Fruit fly (Drosophila melanogaster): ENCODE results near the gene CG31674.

The CG31674 gene

DNA sequence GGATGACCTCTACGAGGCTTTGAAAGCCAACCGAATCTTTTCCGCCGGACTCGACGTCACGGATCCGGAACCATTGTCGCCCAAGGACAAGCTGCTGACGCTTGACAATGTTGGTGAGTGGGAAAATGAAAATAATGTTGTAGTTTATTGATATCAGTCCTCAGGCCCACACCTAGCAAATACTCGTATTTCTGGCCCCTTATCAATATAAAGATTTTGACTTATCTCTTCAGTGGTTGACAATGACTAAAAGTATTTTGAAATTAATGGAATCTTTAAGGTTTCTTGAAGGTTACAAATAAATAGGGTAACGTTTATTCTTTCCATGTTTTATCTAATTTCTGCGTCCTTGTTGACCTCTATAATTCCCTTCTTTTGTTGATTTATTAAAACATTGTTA lies 4.0 kb upstream of the CG31674 start:
- no peak for TF ChIP-seq CG8301 (tag; optimal IDR thresholded peaks at IDR 0.05)
- TF ChIP-seq CG9948 (tag; optimal IDR thresholded peaks at IDR 0.05): no peak
- no peak for TF ChIP-seq CG15710 (tag; optimal IDR thresholded peaks at IDR 0.05)
- no peak for TF ChIP-seq Pif1A (GFP tag; optimal IDR thresholded peaks at IDR 0.05)
- TF ChIP-seq Snoo (tag; optimal IDR thresholded peaks at IDR 0.05): no peak
- TF ChIP-seq fd96Ca (GFP tag; IDR thresholded peaks at IDR 0.05): no peak
- TF ChIP-seq CG34367 (tag; optimal IDR thresholded peaks at IDR 0.05): no peak
- TF ChIP-seq CG10348 (GFP tag; IDR thresholded peaks at IDR 0.05): no peak
- no peak for TF ChIP-seq CG14655 (GFP tag; optimal IDR thresholded peaks at IDR 0.05)
- no peak for TF ChIP-seq CG32121 (GFP tag; IDR thresholded peaks at IDR 0.05)
- TF ChIP-seq CG13204 (GFP tag; optimal IDR thresholded peaks at IDR 0.05): no peak
- TF ChIP-seq EcR (GFP tag; optimal IDR thresholded peaks at IDR 0.05): no peak
- TF ChIP-seq Pif1B (GFP tag; optimal IDR thresholded peaks at IDR 0.05): no peak
- no peak for TF ChIP-seq D1 (tag; optimal IDR thresholded peaks at IDR 0.05)
- TF ChIP-seq rn (GFP tag; IDR thresholded peaks at IDR 0.05): no peak

DNA sequence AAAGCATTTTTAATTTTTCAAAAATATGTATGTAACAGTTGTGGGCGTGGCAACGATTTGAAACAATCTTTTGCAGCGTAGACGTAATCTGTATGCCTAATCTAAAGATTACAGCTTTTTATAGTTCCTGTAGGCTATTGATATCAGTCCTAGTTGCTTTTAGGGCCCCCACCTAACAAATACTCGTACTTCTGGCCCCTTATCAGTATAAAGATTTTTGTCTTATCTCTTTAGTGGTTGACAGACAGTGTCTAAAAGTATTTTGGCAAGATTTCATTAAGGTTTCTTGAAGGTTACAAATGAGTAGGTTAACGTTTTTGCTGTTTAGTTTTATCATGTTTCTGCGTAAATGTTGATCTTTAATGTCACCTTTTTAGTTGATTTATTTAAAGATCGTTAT lies 2.4 kb upstream of the CG31674 start:
- TF ChIP-seq rn (GFP tag; IDR thresholded peaks at IDR 0.05) (no peak), CG12605 (GFP tag; IDR thresholded peaks at IDR 0.05) (no peak), CG10348 (GFP tag; IDR thresholded peaks at IDR 0.05) (no peak), CG34367 (tag; optimal IDR thresholded peaks at IDR 0.05) (no peak), D1 (tag; optimal IDR thresholded peaks at IDR 0.05) (no peak)

DNA sequence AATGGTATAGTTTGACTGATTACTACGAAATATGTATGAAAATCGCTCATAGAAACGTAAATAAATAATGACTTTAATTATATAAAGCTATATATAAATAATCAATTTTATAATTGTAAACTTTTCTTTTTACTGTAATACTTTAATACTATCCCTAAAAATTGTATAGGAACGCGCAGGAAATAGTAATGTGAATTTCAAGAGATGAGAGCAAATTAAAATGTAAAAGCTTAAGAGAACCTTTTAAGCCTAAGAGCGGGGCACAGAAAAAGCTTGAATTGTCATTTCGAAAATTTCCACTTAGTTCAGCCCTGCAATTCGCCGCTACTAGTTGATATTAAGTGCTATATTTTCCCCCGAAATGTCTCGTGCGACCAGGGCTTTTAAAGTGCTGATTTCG lies 1.8 kb upstream of the CG31674 start, which contains the start of gene CG31673:
CG31673 (plus strand) TSS at position 301 of the 400 bp plus-strand sequence.
- TF ChIP-seq fd96Ca (GFP tag; IDR thresholded peaks at IDR 0.05) (no peak), CG14655 (GFP tag; optimal IDR thresholded peaks at IDR 0.05) (no peak), CG32121 (GFP tag; IDR thresholded peaks at IDR 0.05) (no peak), CG17806 (tag; optimal IDR thresholded peaks at IDR 0.05) (no peak), CG12605 (GFP tag; IDR thresholded peaks at IDR 0.05) (no peak), CG8301 (tag; optimal IDR thresholded peaks at IDR 0.05) (no peak), EcR (GFP tag; optimal IDR thresholded peaks at IDR 0.05) (no peak), Pif1A (GFP tag; optimal IDR thresholded peaks at IDR 0.05) (no peak), Pif1B (GFP tag; optimal IDR thresholded peaks at IDR 0.05) (no peak), CG34367 (tag; optimal IDR thresholded peaks at IDR 0.05) (no peak), CG10348 (GFP tag; IDR thresholded peaks at IDR 0.05) (no peak)

- TF ChIP-seq CG9948 (tag; optimal IDR thresholded peaks at IDR 0.05): no peak
- peak; percentile 6; the same call in 1 of the 3 replicates for TF ChIP-seq CG4496 (GFP tag; IDR thresholded peaks at IDR 0.05)
These were observed 1.2 kb upstream of the CG31674 start for dm6 chr2L:20829755-20830396.

dm6 chr2L:20835501-20835900 lies 4.4 kb downstream of the CG31674 start, which contains the start of gene Oseg5:
Gene Oseg5 (minus strand): TSS chr2L:20835840.
- TF ChIP-seq gl (tag; optimal IDR thresholded peaks at IDR 0.05) (no peak), Pif1B (GFP tag; optimal IDR thresholded peaks at IDR 0.05) (no peak), CG10348 (GFP tag; IDR thresholded peaks at IDR 0.05) (no peak), Pif1A (GFP tag; optimal IDR thresholded peaks at IDR 0.05) (no peak), CG15710 (tag; optimal IDR thresholded peaks at IDR 0.05) (no peak), CG17806 (tag; optimal IDR thresholded peaks at IDR 0.05) (no peak), rn (GFP tag; IDR thresholded peaks at IDR 0.05) (no peak), CG4496 (GFP tag; IDR thresholded peaks at IDR 0.05) (no peak)

DNA sequence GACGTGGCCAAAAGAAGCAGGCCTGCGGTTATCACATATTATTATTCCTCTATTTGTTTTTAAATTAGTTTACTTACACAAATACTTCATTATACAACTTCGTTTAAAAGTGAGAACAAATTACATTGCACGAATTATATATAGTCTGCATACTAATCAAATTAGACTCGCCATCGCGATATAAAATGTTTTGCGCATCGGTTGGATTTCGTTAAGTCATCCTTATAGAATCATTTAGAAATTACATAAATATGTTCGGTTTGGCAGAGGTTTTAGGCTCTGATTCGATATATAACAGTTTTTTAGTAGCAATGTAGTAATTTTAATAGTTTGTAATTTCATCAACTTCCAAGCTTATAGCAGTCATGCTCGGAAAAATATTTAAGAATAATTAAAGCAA lies 6.8 kb downstream of the CG31674 start, which contains the start of gene Spn38F:
Spn38F (minus strand) TSS at position 101 of the 400 bp plus-strand sequence.
- no peak for TF ChIP-seq Pif1A (GFP tag; optimal IDR thresholded peaks at IDR 0.05)
- no peak for TF ChIP-seq EcR (GFP tag; optimal IDR thresholded peaks at IDR 0.05)
- TF ChIP-seq Pif1B (GFP tag; optimal IDR thresholded peaks at IDR 0.05): no peak

dm6 chr2L:20840006-20840405 lies 8.9 kb downstream of the CG31674 start:
- TF ChIP-seq Pif1A (GFP tag; optimal IDR thresholded peaks at IDR 0.05) (peak; percentile 42), CG9948 (tag; optimal IDR thresholded peaks at IDR 0.05) (no peak), CG4496 (GFP tag; IDR thresholded peaks at IDR 0.05) (peak; percentile 56; the same call in 2 of the 3 replicates), CG14655 (GFP tag; optimal IDR thresholded peaks at IDR 0.05) (peak; percentile 72), CG13204 (GFP tag; optimal IDR thresholded peaks at IDR 0.05) (no peak), rn (GFP tag; IDR thresholded peaks at IDR 0.05) (no peak), fd96Ca (GFP tag; IDR thresholded peaks at IDR 0.05) (peak; percentile 53; the same call in 2 of the 3 replicates)

dm6 chr2L:20840462-20841038 lies 9.5 kb downstream of the CG31674 start, which contains the start of gene CG31676:
Gene CG31676 (plus strand): TSS chr2L:20840750.
- TF ChIP-seq CG13204 (GFP tag; optimal IDR thresholded peaks at IDR 0.05) (no peak), CG4496 (GFP tag; IDR thresholded peaks at IDR 0.05) (no peak; the same call in 2 of the 3 replicates), CG8301 (tag; optimal IDR thresholded peaks at IDR 0.05) (no peak), Ets98B (GFP tag; IDR thresholded peaks at IDR 0.05) (no peak; the same call in 1 of the 2 replicates), D1 (tag; optimal IDR thresholded peaks at IDR 0.05) (no peak), Pif1B (GFP tag; optimal IDR thresholded peaks at IDR 0.05) (no peak), CG12605 (GFP tag; IDR thresholded peaks at IDR 0.05) (no peak), CG17806 (tag; optimal IDR thresholded peaks at IDR 0.05) (no peak), CG32121 (GFP tag; IDR thresholded peaks at IDR 0.05) (no peak), CG14655 (GFP tag; optimal IDR thresholded peaks at IDR 0.05) (no peak), fd96Ca (GFP tag; IDR thresholded peaks at IDR 0.05) (no peak), CG15710 (tag; optimal IDR thresholded peaks at IDR 0.05) (no peak), CG8159 (tag; optimal IDR thresholded peaks at IDR 0.05) (no peak), EcR (GFP tag; optimal IDR thresholded peaks at IDR 0.05) (no peak), CG9948 (tag; optimal IDR thresholded peaks at IDR 0.05) (no peak), Snoo (tag; optimal IDR thresholded peaks at IDR 0.05) (no peak), Pif1A (GFP tag; optimal IDR thresholded peaks at IDR 0.05) (no peak), gl (tag; optimal IDR thresholded peaks at IDR 0.05) (no peak)
